Fruit fly (Drosophila melanogaster) whole organism, embryonic: ENCODE data around the gene CG6415.

Source experiments
- Adf1 ChIP-seq: fragments of 200-800 bp; sonication (Bioruptor generic); IDR thresholded peaks from 2 replicates; pipeline ENCODE4 v1.3.6; 2022; ENCODE audit warnings: missing biosample characterization, missing genetic modification characterization
- Blimp-1 ChIP-seq: fragments of 200-800 bp; sonication (Bioruptor generic); optimal IDR thresholded peaks from 3 replicates; lab custom pipeline; 2018; ENCODE audit warnings: missing biosample characterization, missing genetic modification characterization, mild to moderate bottlenecking, moderate library complexity, missing genetic modification reagents
- CG11398 ChIP-seq: fragments of 200-800 bp; sonication (Bioruptor generic); optimal IDR thresholded peaks from 2 replicates; lab custom pipeline; 2016; ENCODE audit warnings: missing biosample characterization, missing genetic modification characterization
- CG12155 ChIP-seq: fragments of 200-800 bp; sonication (Bioruptor generic); optimal IDR thresholded peaks from 3 replicates; lab custom pipeline; 2016; ENCODE audit warnings: missing biosample characterization, missing genetic modification characterization
- CG14441 ChIP-seq: fragments of 200-800 bp; sonication (Bioruptor generic); IDR thresholded peaks from 2 replicates; pipeline ENCODE4 v1.3.6; 2022; ENCODE audit warnings: missing biosample characterization, missing genetic modification characterization
- CG15011 ChIP-seq: fragments of 200-800 bp; sonication (Bioruptor generic); optimal IDR thresholded peaks from 3 replicates; lab custom pipeline; 2018; ENCODE audit warnings: missing biosample characterization, mild to moderate bottlenecking, missing genetic modification characterization
- CG15601 ChIP-seq: fragments of 200-800 bp; sonication (Bioruptor generic); optimal IDR thresholded peaks from 3 replicates; lab custom pipeline; 2019; ENCODE audit warnings: missing biosample characterization, mild to moderate bottlenecking, missing genetic modification characterization, moderate library complexity
- CG17186 ChIP-seq: fragments of 200-800 bp; sonication (Bioruptor generic); optimal IDR thresholded peaks from 3 replicates; lab custom pipeline; 2017; ENCODE audit warnings: missing biosample characterization, missing genetic modification reagents, missing genetic modification characterization
- CG18011 ChIP-seq: fragments of 200-800 bp; sonication (Bioruptor generic); optimal IDR thresholded peaks from 2 replicates; lab custom pipeline; 2017; ENCODE audit warnings: missing biosample characterization, missing genetic modification characterization, mild to moderate bottlenecking, moderate library complexity, missing genotype
- CG1832 ChIP-seq: fragments of 200-800 bp; sonication (Bioruptor generic); optimal IDR thresholded peaks from 2 replicates; lab custom pipeline; 2017; ENCODE audit warnings: missing biosample characterization, mild to moderate bottlenecking, missing genetic modification characterization, inconsistent platforms
- CG18764 ChIP-seq: fragments of 200-800 bp; sonication (Bioruptor generic); optimal IDR thresholded peaks from 3 replicates; lab custom pipeline; 2016; ENCODE audit warnings: missing biosample characterization, missing genetic modification characterization
- CG2120 ChIP-seq: fragments of 200-800 bp; sonication (Bioruptor generic); optimal IDR thresholded peaks from 3 replicates; lab custom pipeline; 2016; ENCODE audit warnings: missing biosample characterization, missing genetic modification characterization
- CG3065 ChIP-seq: fragments of 200-800 bp; sonication (Bioruptor generic); optimal IDR thresholded peaks from 2 replicates; lab custom pipeline; 2016; ENCODE audit warnings: missing biosample characterization, missing genetic modification characterization
- CG3726 ChIP-seq: fragments of 200-800 bp; sonication (Bioruptor generic); IDR thresholded peaks from 3 replicates; pipeline ENCODE4, ENCODE4 v1.3.6; 2022; ENCODE audit warnings: missing biosample characterization, missing genetic modification characterization
- CG3847 ChIP-seq: fragments of 200-800 bp; sonication (Bioruptor generic); IDR thresholded peaks from 2 replicates; pipeline ENCODE4 v1.3.6; 2022; ENCODE audit warnings: missing biosample characterization, missing genetic modification characterization
- CG42726 ChIP-seq: fragments of 200-800 bp; sonication (Bioruptor generic); IDR thresholded peaks from 2 replicates; pipeline ENCODE4 v1.3.6; 2022; ENCODE audit warnings: missing biosample characterization, missing genetic modification characterization; ENCODE audit not compliant: partially characterized antibody
- CG6254 ChIP-seq: fragments of 200-800 bp; sonication (Bioruptor generic); optimal IDR thresholded peaks from 3 replicates; lab custom pipeline; 2017; ENCODE audit warnings: mild to moderate bottlenecking, missing biosample characterization, missing genetic modification reagents, missing genetic modification characterization
- CG6791 ChIP-seq: fragments of 200-800 bp; sonication (Bioruptor generic); IDR thresholded peaks from 3 replicates; pipeline ENCODE4 v1.3.6; 2022; ENCODE audit warnings: missing biosample characterization, missing genetic modification characterization; ENCODE audit not compliant: partially characterized antibody
- CG6813 ChIP-seq: fragments of 200-800 bp; sonication (Bioruptor generic); optimal IDR thresholded peaks from 2 replicates; lab custom pipeline; 2017; ENCODE audit warnings: missing biosample characterization, missing genetic modification characterization, mild to moderate bottlenecking, moderate library complexity, missing genetic modification reagents
- CG7839 ChIP-seq: fragments of 200-800 bp; sonication (Bioruptor generic); optimal IDR thresholded peaks from 3 replicates; lab custom pipeline; 2018; ENCODE audit warnings: missing biosample characterization, mild to moderate bottlenecking, missing genetic modification characterization, moderate library complexity
- CG7963 ChIP-seq: fragments of 200-800 bp; sonication (Bioruptor generic); IDR thresholded peaks from 3 replicates; pipeline ENCODE4 v1.3.6; 2022; ENCODE audit warnings: missing biosample characterization, missing genetic modification characterization; ENCODE audit not compliant: partially characterized antibody
- CG8924 ChIP-seq: fragments of 200-800 bp; optimal IDR thresholded peaks from 3 replicates; lab custom pipeline; 2019; ENCODE audit warnings: missing biosample characterization, mild to moderate bottlenecking, missing genetic modification characterization, moderate library complexity
- CG9609 ChIP-seq: fragments of 200-800 bp; sonication (Bioruptor generic); optimal IDR thresholded peaks from 3 replicates; lab custom pipeline; 2016; ENCODE audit warnings: missing biosample characterization, missing genetic modification characterization
- Doc3 ChIP-seq: fragments of 200-800 bp; sonication (Bioruptor generic); IDR thresholded peaks from 3 replicates; pipeline ENCODE4 v1.3.6; 2022; ENCODE audit warnings: missing biosample characterization, missing genetic modification characterization; ENCODE audit not compliant: partially characterized antibody
- Dp ChIP-seq: fragments of 200-800 bp; sonication (Bioruptor generic); optimal IDR thresholded peaks from 2 replicates; lab custom pipeline; 2018; ENCODE audit warnings: missing biosample characterization, mild to moderate bottlenecking, missing genetic modification characterization, moderate library complexity
- Fer2 ChIP-seq: fragments of 200-800 bp; sonication (Bioruptor generic); optimal IDR thresholded peaks from 2 replicates; lab custom pipeline; 2018; ENCODE audit warnings: missing biosample characterization, mild to moderate bottlenecking, missing genetic modification characterization, moderate library complexity
- Hand ChIP-seq: fragments of 200-800 bp; sonication (Bioruptor generic); optimal IDR thresholded peaks from 2 replicates; lab custom pipeline; 2017; ENCODE audit warnings: mild to moderate bottlenecking, missing biosample characterization, missing genetic modification reagents, missing genetic modification characterization
- Hr3 ChIP-seq: fragments of 200-800 bp; sonication (Bioruptor generic); optimal IDR thresholded peaks from 3 replicates; lab custom pipeline; 2016; ENCODE audit warnings: missing biosample characterization, missing genetic modification characterization
- Lhr ChIP-seq: fragments of 200-800 bp; sonication (Bioruptor generic); optimal IDR thresholded peaks from 3 replicates; lab custom pipeline; 2017; ENCODE audit warnings: mild to moderate bottlenecking, missing biosample characterization, missing genetic modification reagents, missing genetic modification characterization
- ase ChIP-seq: fragments of 200-800 bp; sonication (Bioruptor generic); IDR thresholded peaks from 3 replicates; pipeline ENCODE4 v1.3.6; 2022; ENCODE audit warnings: missing biosample characterization, missing genetic modification characterization
- ato ChIP-seq: fragments of 200-800 bp; sonication (Bioruptor generic); IDR thresholded peaks from 2 replicates; pipeline ENCODE4 v1.3.6; 2022; ENCODE audit warnings: missing biosample characterization, missing genetic modification characterization; ENCODE audit not compliant: partially characterized antibody
- dan ChIP-seq: fragments of 200-800 bp; sonication (Bioruptor generic); IDR thresholded peaks from 2 replicates; pipeline ENCODE4 v1.3.6; 2022; ENCODE audit warnings: missing biosample characterization, missing genetic modification characterization
- dm ChIP-seq: fragments of 200-800 bp; sonication (Bioruptor generic); optimal IDR thresholded peaks from 3 replicates; lab custom pipeline; 2016; ENCODE audit warnings: missing biosample characterization, missing genetic modification characterization
- dpn ChIP-seq, 2 experiments: fragments of 200-800 bp; sonication (Bioruptor generic); optimal IDR thresholded peaks; 3 replicates each; lab custom pipeline; 2016; ENCODE audit warnings: missing biosample characterization in 2 of 2, missing genetic modification characterization in 2 of 2
- eyg ChIP-seq: fragments of 200-800 bp; sonication (Bioruptor generic); optimal IDR thresholded peaks from 3 replicates; lab custom pipeline; 2016; ENCODE audit warnings: missing biosample characterization, missing genetic modification characterization
- gcm2 ChIP-seq: fragments of 200-800 bp; sonication (Bioruptor generic); optimal IDR thresholded peaks from 2 replicates; lab custom pipeline; 2016; ENCODE audit warnings: missing biosample characterization, missing genetic modification characterization
- inv ChIP-seq: fragments of 200-800 bp; sonication (Bioruptor generic); IDR thresholded peaks from 2 replicates; pipeline ENCODE4 v1.3.6; 2022; ENCODE audit warnings: missing biosample characterization, missing genetic modification characterization; ENCODE audit not compliant: partially characterized antibody
- jumu ChIP-seq: fragments of 200-800 bp; sonication (Bioruptor generic); optimal IDR thresholded peaks from 3 replicates; lab custom pipeline; 2016; ENCODE audit warnings: missing biosample characterization, missing genetic modification characterization
- kay ChIP-seq: fragments of 200-800 bp; sonication (Bioruptor generic); optimal IDR thresholded peaks from 2 replicates; lab custom pipeline; 2016; ENCODE audit warnings: missing biosample characterization, missing genetic modification characterization
- onecut ChIP-seq: fragments of 200-800 bp; sonication (Bioruptor generic); IDR thresholded peaks from 2 replicates; pipeline ENCODE4 v1.3.6; 2022; ENCODE audit warnings: missing biosample characterization, missing genetic modification characterization
- org-1 ChIP-seq: fragments of 200-800 bp; sonication (Bioruptor generic); optimal IDR thresholded peaks from 2 replicates; lab custom pipeline; 2017; ENCODE audit warnings: missing biosample characterization, missing genetic modification characterization
- pan ChIP-seq, 4 experiments: fragments of >200 bp in 3 of 4; fragments of 200-800 bp in 1 of 4; sonication (Bioruptor generic) in 1 of 4; optimal IDR thresholded peaks in 3 of 4; IDR thresholded peaks in 1 of 4; 2 replicates each; pipeline versions ENCODE4 v1.3.6 to Lab custom; 2017 to 2022; ENCODE audit warnings: missing biosample characterization in 2 of 4, missing genetic modification characterization in 2 of 4, mixed read lengths in 1 of 4
- peb ChIP-seq: fragments of 200-800 bp; sonication (Bioruptor generic); IDR thresholded peaks from 2 replicates; pipeline ENCODE4 v1.3.6; 2022; ENCODE audit warnings: missing biosample characterization, missing genetic modification characterization
- phol ChIP-seq: fragments of 200-800 bp; sonication (Bioruptor generic); optimal IDR thresholded peaks from 3 replicates; lab custom pipeline; 2018; ENCODE audit warnings: missing biosample characterization, mild to moderate bottlenecking, missing genetic modification characterization, moderate library complexity
- pros ChIP-seq: fragments of 200-800 bp; sonication (Bioruptor generic); optimal IDR thresholded peaks from 3 replicates; lab custom pipeline; 2019; ENCODE audit warnings: missing biosample characterization, mild to moderate bottlenecking, missing genetic modification characterization, moderate library complexity
- ro ChIP-seq: fragments of 200-800 bp; sonication (Bioruptor generic); IDR thresholded peaks from 2 replicates; pipeline ENCODE4 v1.3.6; 2022; ENCODE audit warnings: missing biosample characterization, missing genetic modification characterization
- salm ChIP-seq: fragments of 200-800 bp; sonication (Bioruptor generic); optimal IDR thresholded peaks from 2 replicates; lab custom pipeline; 2018; ENCODE audit warnings: missing biosample characterization, mild to moderate bottlenecking, missing genetic modification characterization
- scrt ChIP-seq: fragments of 200-800 bp; sonication (Bioruptor generic); optimal IDR thresholded peaks from 2 replicates; lab custom pipeline; 2018; ENCODE audit warnings: missing biosample characterization, mild to moderate bottlenecking, missing genetic modification characterization, moderate library complexity
- toy ChIP-seq: fragments of 200-800 bp; sonication (Bioruptor generic); IDR thresholded peaks from 2 replicates; pipeline ENCODE4 v1.3.6; 2022; ENCODE audit warnings: missing biosample characterization, missing genetic modification characterization

CG6415 gene

dm6 chr2L:10703281-10703680 lies at the start of gene CG6415 (continued):
- TF ChIP-seq org-1 (GFP tag; lab: Kevin White, UChicago) (peak; percentile 55), pros (GFP tag; lab: Kevin White, UChicago) (no peak), CG6813 (peak; percentile 59), onecut (GFP tag; lab: Robert Waterston, UW) (peak; percentile 45; the same call in 1 of the 2 replicates), dan (GFP tag; lab: Robert Waterston, UW) (no peak), Hand (GFP tag; lab: Kevin White, UChicago) (no peak), ro (GFP tag; lab: Robert Waterston, UW) (peak; percentile 25; the same call in 1 of the 2 replicates), ato (GFP tag; lab: Robert Waterston, UW) (no peak), CG3726 (GFP tag; lab: Robert Waterston, UW) (no peak), jumu (peak; percentile 46), CG6791 (no peak), CG2120 (peak; percentile 86), Fer2 (peak; percentile 57), CG7839 (tag; lab: Kevin White, UChicago) (peak; percentile 87), Doc3 (GFP tag; lab: Robert Waterston, UW) (no peak), kay (peak; percentile 11), CG6254 (peak; percentile 20), CG12155 (GFP tag; lab: Kevin White, UChicago) (peak; percentile 70), CG17186 (no peak), CG3065 (GFP tag; lab: Kevin White, UChicago) (no peak), toy (0 out of 2 replicates have a peak, but pooled peaks have one; percentile 30), phol (tag; lab: Kevin White, UChicago) (peak; percentile 79), Adf1 (GFP tag; lab: Robert Waterston, UW) (no peak), CG15011 (GFP tag; lab: Kevin White, UChicago) (peak; percentile 46), CG42726 (GFP tag; lab: Robert Waterston, UW) (no peak), pan (optimal IDR thresholded peaks at IDR 0.05; lab: Kevin White, UChicago) (no peak), pan (GFP tag; optimal IDR thresholded peaks at IDR 0.05 in 1 of 2, IDR thresholded peaks at IDR 0.05 in 1 of 2) (peak in 1 of 2 experiments; percentile 78), CG8924 (tag; lab: Kevin White, UChicago) (peak; percentile 76), dpn (GFP tag; optimal IDR thresholded peaks at IDR 0.05; lab: Kevin White, UChicago) (peak; percentile 75 to 77), CG11398 (peak; percentile 42), Hr3 (GFP tag; lab: Kevin White, UChicago) (peak; percentile 60), CG9609 (GFP tag; lab: Kevin White, UChicago) (peak; percentile 66), dm (GFP tag; lab: Kevin White, UChicago) (peak; percentile 39), ase (GFP tag; lab: Robert Waterston, UW) (peak; percentile 73; the same call in 2 of the 3 replicates), CG3847 (GFP tag; lab: Robert Waterston, UW) (peak; percentile 54), Lhr (GFP tag; lab: Kevin White, UChicago) (peak; percentile 1), Dp (GFP tag; lab: Kevin White, UChicago) (no peak), CG1832 (GFP tag; lab: Kevin White, UChicago) (no peak), gcm2 (no peak), eyg (peak; percentile 32), scrt (GFP tag; lab: Kevin White, UChicago) (peak; percentile 68), CG7963 (no peak), CG18764 (GFP tag; lab: Kevin White, UChicago) (peak; percentile 65), CG14441 (peak; percentile 77), CG18011 (GFP tag; lab: Kevin White, UChicago) (peak; percentile 11), inv (no peak), peb (0 out of 2 replicates have a peak, but pooled peaks have one; percentile 21), Blimp-1 (GFP tag; lab: Kevin White, UChicago) (peak; percentile 74), salm (peak; percentile 47), CG15601 (peak; percentile 55)
